Worm (Caenorhabditis elegans) whole organism, mixed stage, embryonic: Measurements from ENCODE around the gene sup-18.

ENCODE experiments used
- M03D4.4 ChIP-seq: sonication (generic microtip); optimal IDR thresholded peaks from 2 replicates; lab custom pipeline; 2017; ENCODE audit warnings: mild to moderate bottlenecking, missing genetic modification characterization, missing compliant biosample characterization
- bed-3 ChIP-seq: fragments of 200-800 bp; sonication (Bioruptor generic); optimal IDR thresholded peaks from 3 replicates; lab custom pipeline; 2018; ENCODE audit warnings: mild to moderate bottlenecking, missing genetic modification characterization, moderate library complexity, missing compliant biosample characterization
- blmp-1 ChIP-seq: fragments of 150-350 bp; optimal IDR thresholded peaks from 2 replicates; lab custom pipeline; 2014; ENCODE audit warnings: missing biosample characterization, missing genetic modification characterization
- ceh-39 ChIP-seq: fragments of 150-350 bp; optimal IDR thresholded peaks from 2 replicates; lab custom pipeline; 2014; ENCODE audit warnings: missing biosample characterization, missing genetic modification characterization
- ceh-43 ChIP-seq: fragments of 200-800 bp; sonication (Bioruptor generic); optimal IDR thresholded peaks from 2 replicates; lab custom pipeline; 2018; ENCODE audit warnings: mild to moderate bottlenecking, missing genetic modification characterization, moderate library complexity, missing compliant biosample characterization
- ceh-83 ChIP-seq: fragments of 200-800 bp; sonication (Bioruptor generic); optimal IDR thresholded peaks from 2 replicates; lab custom pipeline; 2018; ENCODE audit warnings: mild to moderate bottlenecking, missing genetic modification characterization, missing compliant biosample characterization
- ces-1 ChIP-seq: fragments of 150-350 bp; optimal IDR thresholded peaks from 2 replicates; lab custom pipeline; 2014; ENCODE audit warnings: missing biosample characterization, missing genetic modification reagents, missing genetic modification characterization
- cnd-1 ChIP-seq: fragments of 200-800 bp; sonication (Bioruptor generic); optimal IDR thresholded peaks from 2 replicates; lab custom pipeline; 2018; ENCODE audit warnings: mild to moderate bottlenecking, missing genetic modification characterization, missing compliant biosample characterization
- drap-1 ChIP-seq: fragments of 200-800 bp; sonication (Bioruptor generic); optimal IDR thresholded peaks from 3 replicates; lab custom pipeline; 2018; ENCODE audit warnings: mild to moderate bottlenecking, missing genetic modification characterization, missing compliant biosample characterization
- elt-1 ChIP-seq: sonication (generic microtip); optimal IDR thresholded peaks from 2 replicates; lab custom pipeline; 2017; ENCODE audit warnings: missing genetic modification characterization, mild to moderate bottlenecking, missing compliant biosample characterization, antibody characterized with exemption, moderate library complexity, borderline replicate concordance; ENCODE audit not compliant: insufficient read depth
- elt-3 ChIP-seq: fragments of 150-350 bp; optimal IDR thresholded peaks from 2 replicates; lab custom pipeline; 2014; ENCODE audit warnings: missing biosample characterization, missing genetic modification characterization
- flh-1 ChIP-seq: fragments of 200-800 bp; sonication (Bioruptor generic); optimal IDR thresholded peaks from 2 replicates; lab custom pipeline; 2018; ENCODE audit warnings: mild to moderate bottlenecking, missing genetic modification characterization, moderate library complexity, missing compliant biosample characterization
- ham-2 ChIP-seq: fragments of 200-800 bp; sonication (Bioruptor generic); optimal IDR thresholded peaks from 2 replicates; lab custom pipeline; 2018; ENCODE audit warnings: mild to moderate bottlenecking, missing genetic modification characterization, missing compliant biosample characterization
- hlh-1 ChIP-seq: fragments of 150-350 bp; optimal IDR thresholded peaks from 2 replicates; lab custom pipeline; 2014; ENCODE audit warnings: missing biosample characterization, missing genetic modification reagents, missing genetic modification characterization
- lin-13 ChIP-seq: fragments of 150-350 bp; optimal IDR thresholded peaks from 2 replicates; lab custom pipeline; 2014; ENCODE audit warnings: missing biosample characterization, missing genetic modification characterization
- lin-32 ChIP-seq: fragments of 200-800 bp; sonication (Bioruptor generic); optimal IDR thresholded peaks from 2 replicates; lab custom pipeline; 2018; ENCODE audit warnings: mild to moderate bottlenecking, missing genetic modification characterization, missing compliant biosample characterization
- lsy-2 ChIP-seq: fragments of 150-350 bp; optimal IDR thresholded peaks from 2 replicates; lab custom pipeline; 2014; ENCODE audit warnings: missing biosample characterization, missing genetic modification characterization
- mab-5 ChIP-seq: fragments of 150-350 bp; optimal IDR thresholded peaks from 2 replicates; lab custom pipeline; 2014; ENCODE audit warnings: missing biosample characterization, missing genetic modification characterization
- mep-1 ChIP-seq: fragments of 150-350 bp; optimal IDR thresholded peaks from 2 replicates; lab custom pipeline; 2017; ENCODE audit warnings: missing biosample characterization, missing genetic modification reagents, missing genetic modification characterization, inconsistent platforms
- mls-2 ChIP-seq: sonication (generic microtip); optimal IDR thresholded peaks from 2 replicates; lab custom pipeline; 2016; ENCODE audit warnings: mild to moderate bottlenecking, missing genetic modification characterization, moderate library complexity, missing compliant biosample characterization
- nhr-12 ChIP-seq: fragments of 150-350 bp; optimal IDR thresholded peaks from 2 replicates; lab custom pipeline; 2014; ENCODE audit warnings: missing biosample characterization, missing genetic modification characterization
- nhr-2 ChIP-seq: fragments of 150-350 bp; optimal IDR thresholded peaks from 2 replicates; lab custom pipeline; 2014; ENCODE audit warnings: missing biosample characterization, missing genetic modification characterization
- nhr-237 ChIP-seq: fragments of 150-350 bp; optimal IDR thresholded peaks from 2 replicates; lab custom pipeline; 2014; ENCODE audit warnings: missing biosample characterization, missing genetic modification characterization
- nhr-28 ChIP-seq: fragments of 150-350 bp; optimal IDR thresholded peaks from 2 replicates; lab custom pipeline; 2014; ENCODE audit warnings: missing biosample characterization, missing genetic modification characterization
- nhr-76 ChIP-seq: sonication (generic microtip); optimal IDR thresholded peaks from 2 replicates; lab custom pipeline; 2017; ENCODE audit warnings: missing biosample characterization, missing genetic modification characterization
- pha-4 ChIP-seq: fragments of 150-350 bp; optimal IDR thresholded peaks from 2 replicates; lab custom pipeline; 2018; ENCODE audit warnings: missing biosample characterization, missing genetic modification reagents, missing genetic modification characterization
- sem-2 ChIP-seq: fragments of 200-800 bp; sonication (Bioruptor generic); optimal IDR thresholded peaks from 2 replicates; lab custom pipeline; 2018; ENCODE audit warnings: mild to moderate bottlenecking, missing genetic modification characterization, missing compliant biosample characterization
- snpc-4 ChIP-seq: fragments of 150-350 bp; optimal IDR thresholded peaks from 2 replicates; lab custom pipeline; 2014; ENCODE audit warnings: missing biosample characterization, missing genetic modification characterization
- tbx-8 ChIP-seq: fragments of 200-800 bp; sonication (Bioruptor generic); optimal IDR thresholded peaks from 2 replicates; lab custom pipeline; 2018; ENCODE audit warnings: mild to moderate bottlenecking, missing genetic modification characterization, moderate library complexity, missing compliant biosample characterization
- unc-120 ChIP-seq: sonication (generic microtip); optimal IDR thresholded peaks from 2 replicates; lab custom pipeline; 2017; ENCODE audit warnings: missing genetic modification characterization, missing compliant biosample characterization; ENCODE audit not compliant: poor library complexity, severe bottlenecking
- unc-62 ChIP-seq: fragments of 150-350 bp; optimal IDR thresholded peaks from 2 replicates; lab custom pipeline; 2014; ENCODE audit warnings: missing biosample characterization, missing genetic modification reagents, missing genetic modification characterization
- zip-8 ChIP-seq: fragments of 150-350 bp; optimal IDR thresholded peaks from 2 replicates; lab custom pipeline; 2014; ENCODE audit warnings: missing biosample characterization, missing genetic modification characterization
- ztf-11 ChIP-seq: fragments of 150-350 bp; optimal IDR thresholded peaks from 2 replicates; lab custom pipeline; 2014; ENCODE audit warnings: missing biosample characterization, missing genetic modification characterization

Gene sup-18

ce11 chrIII:7913488-7913887 lies 34.8 kb upstream of the sup-18 start, which contains the start of gene ZK688.12:
Gene ZK688.12 (minus strand): TSS chrIII:7913588.
- TF ChIP-seq mep-1 (tag; lab: Kevin White, UChicago) (no peak), nhr-28 (no peak), pha-4 (tag; lab: Kevin White, UChicago) (no peak), elt-1 (tag; lab: Kevin White, UChicago) (no peak), lsy-2 (tag; lab: Kevin White, UChicago) (no peak), nhr-76 (tag; lab: Kevin White, UChicago) (no peak), nhr-237 (tag; lab: Kevin White, UChicago) (no peak), cnd-1 (no peak), unc-62 (no peak), drap-1 (GFP tag; lab: Kevin White, UChicago) (no peak), sem-2 (GFP tag; lab: Kevin White, UChicago) (no peak), elt-3 (tag; lab: Kevin White, UChicago) (no peak), ceh-83 (GFP tag; lab: Kevin White, UChicago) (no peak), tbx-8 (GFP tag; lab: Kevin White, UChicago) (no peak), mab-5 (tag; lab: Kevin White, UChicago) (no peak), hlh-1 (no peak), nhr-2 (tag; lab: Kevin White, UChicago) (no peak)

DNA sequence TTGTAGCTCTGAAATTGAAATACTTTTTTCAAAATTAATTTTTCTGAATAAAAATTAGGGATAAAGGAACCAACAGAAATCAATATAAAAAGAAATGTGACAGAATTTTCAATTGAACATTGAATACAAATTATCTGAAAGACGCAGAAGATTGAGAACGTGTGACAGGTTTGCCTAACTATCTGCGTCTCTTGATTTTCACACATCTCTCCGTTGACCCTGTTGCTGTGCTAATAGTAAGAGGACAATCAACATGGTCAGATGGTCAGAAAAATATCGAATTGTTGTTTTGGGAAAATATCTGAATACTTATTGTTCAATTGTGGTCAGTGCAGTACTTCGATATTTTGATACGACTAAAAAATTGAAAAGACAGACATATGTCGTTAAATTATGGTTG lies 32.9 kb upstream of the sup-18 start, which contains the start of gene ZK688.7:
TSS of gene ZK688.7 (minus strand) at position 14 of the 400 bp plus-strand sequence.
- TF ChIP-seq unc-120 (no peak), unc-62 (peak; percentile 12), ceh-39 (peak; percentile 61), nhr-2 (tag; lab: Kevin White, UChicago) (peak; percentile 51), pha-4 (tag; lab: Kevin White, UChicago) (no peak), ztf-11 (tag; lab: Kevin White, UChicago) (no peak)

- TF ChIP-seq lin-32 (GFP tag; lab: Kevin White, UChicago) (no peak), hlh-1 (no peak), ceh-39 (no peak), ceh-43 (GFP tag; lab: Kevin White, UChicago) (no peak), mls-2 (tag; lab: Kevin White, UChicago) (no peak), nhr-76 (tag; lab: Kevin White, UChicago) (no peak), elt-3 (tag; lab: Kevin White, UChicago) (no peak), M03D4.4 (tag; lab: Kevin White, UChicago) (no peak), nhr-28 (no peak), bed-3 (GFP tag; lab: Kevin White, UChicago) (no peak), nhr-237 (tag; lab: Kevin White, UChicago) (no peak), mep-1 (tag; lab: Kevin White, UChicago) (no peak), zip-8 (tag; lab: Kevin White, UChicago) (no peak), drap-1 (GFP tag; lab: Kevin White, UChicago) (no peak), nhr-12 (tag; lab: Kevin White, UChicago) (no peak), unc-62 (no peak), ham-2 (no peak), mab-5 (tag; lab: Kevin White, UChicago) (no peak)
Observed at ce11 chrIII:7909263-7909662, 30.6 kb upstream of the sup-18 start, which contains the start of gene ZK688.1. Gene ZK688.1 (plus strand): TSS chrIII:7909563.

ce11 chrIII:7907515-7907914 lies 28.8 kb upstream of the sup-18 start, which contains the start of gene pcp-5:
Gene pcp-5 (minus strand): TSS chrIII:7907615.
- TF ChIP-seq blmp-1 (tag; lab: Kevin White, UChicago) (no peak), ceh-39 (peak; percentile 45), tbx-8 (GFP tag; lab: Kevin White, UChicago) (no peak), hlh-1 (peak; percentile 83), lin-32 (GFP tag; lab: Kevin White, UChicago) (no peak), M03D4.4 (tag; lab: Kevin White, UChicago) (no peak), unc-62 (peak; percentile 28)
- TF ChIP-seq, all 35 proteins: peak for 3

- TF ChIP-seq mep-1 (tag; lab: Kevin White, UChicago): no peak
Observed at ce11 chrIII:7903427-7903826, 24.7 kb upstream of the sup-18 start.

DNA sequence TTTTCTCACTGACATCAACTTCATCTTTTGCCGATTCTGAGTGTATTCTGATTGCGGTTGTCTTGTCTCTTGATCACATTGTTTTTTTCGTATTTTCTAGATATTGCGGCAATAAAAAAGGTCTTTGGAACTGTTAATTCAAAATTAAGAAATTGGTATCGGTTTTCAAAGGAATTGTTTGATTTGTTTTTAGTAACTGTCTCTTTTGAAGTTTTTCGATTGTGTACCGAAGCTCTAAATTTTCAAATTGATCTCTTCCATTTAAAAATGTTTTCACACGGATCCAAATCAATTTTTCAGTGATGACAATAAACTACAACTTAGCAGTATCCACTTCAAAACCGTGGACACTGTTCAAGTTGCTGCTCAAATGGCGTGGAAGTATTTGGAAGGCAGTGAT lies 22.0 kb upstream of the sup-18 start, which contains the start of gene best-24:
TSS of gene best-24 (plus strand) at position 301 of the 400 bp plus-strand sequence.
- TF ChIP-seq bed-3 (GFP tag; lab: Kevin White, UChicago) (no peak), ceh-43 (GFP tag; lab: Kevin White, UChicago) (no peak), drap-1 (GFP tag; lab: Kevin White, UChicago) (no peak), ces-1 (GFP tag; lab: Kevin White, UChicago) (no peak), nhr-76 (tag; lab: Kevin White, UChicago) (no peak), ham-2 (no peak), lin-32 (GFP tag; lab: Kevin White, UChicago) (no peak), mls-2 (tag; lab: Kevin White, UChicago) (no peak), lin-13 (tag; lab: Kevin White, UChicago) (no peak), sem-2 (GFP tag; lab: Kevin White, UChicago) (no peak), nhr-28 (no peak), lsy-2 (tag; lab: Kevin White, UChicago) (no peak), ceh-39 (no peak), pha-4 (tag; lab: Kevin White, UChicago) (no peak), flh-1 (no peak), snpc-4 (tag; lab: Kevin White, UChicago) (no peak), nhr-12 (tag; lab: Kevin White, UChicago) (no peak), hlh-1 (no peak), tbx-8 (GFP tag; lab: Kevin White, UChicago) (no peak), mab-5 (tag; lab: Kevin White, UChicago) (no peak)
